Worm (Caenorhabditis elegans) whole organism, late embryonic: ENCODE results near the gene srh-186.

Source experiments
- C08G9.2 ChIP-seq: sonication (generic microtip); optimal IDR thresholded peaks from 2 replicates; lab custom pipeline; 2016; ENCODE audit warnings: mild to moderate bottlenecking, missing genetic modification characterization, moderate library complexity, missing compliant biosample characterization
- C38D4.7 ChIP-seq: fragments of 200-800 bp; sonication (Bioruptor generic); optimal IDR thresholded peaks from 2 replicates; lab custom pipeline; 2018; ENCODE audit warnings: mild to moderate bottlenecking, missing genetic modification characterization, moderate library complexity, missing compliant biosample characterization
- K02D7.2 ChIP-seq: sonication (generic microtip); optimal IDR thresholded peaks from 2 replicates; lab custom pipeline; 2017; ENCODE audit warnings: mild to moderate bottlenecking, missing genetic modification characterization, missing compliant biosample characterization
- T23F11.4 ChIP-seq: fragments of 200-800 bp; sonication (Bioruptor generic); optimal IDR thresholded peaks from 2 replicates; lab custom pipeline; 2018; ENCODE audit warnings: mild to moderate bottlenecking, missing genetic modification characterization, missing compliant biosample characterization
- ama-1 ChIP-seq: fragments of 150-350 bp; optimal IDR thresholded peaks from 2 replicates; lab custom pipeline; 2014
- ceh-18 ChIP-seq: sonication (generic microtip); optimal IDR thresholded peaks from 2 replicates; lab custom pipeline; 2016; ENCODE audit warnings: missing genetic modification characterization, missing compliant biosample characterization
- ceh-22 ChIP-seq: sonication (generic microtip); optimal IDR thresholded peaks from 2 replicates; lab custom pipeline; 2017; ENCODE audit warnings: missing biosample characterization, missing genetic modification characterization
- ceh-24 ChIP-seq: sonication (generic microtip); optimal IDR thresholded peaks from 2 replicates; lab custom pipeline; 2016; ENCODE audit warnings: mild to moderate bottlenecking, missing genetic modification characterization, missing compliant biosample characterization
- ceh-30 ChIP-seq: fragments of 150-350 bp; optimal IDR thresholded peaks from 2 replicates; lab custom pipeline; 2014; ENCODE audit warnings: missing biosample characterization, missing genetic modification characterization
- ceh-45 ChIP-seq: fragments of 200-800 bp; sonication (Bioruptor generic); IDR thresholded peaks from 2 replicates; pipeline ENCODE4 v1.3.6; 2022; ENCODE audit warnings: missing genetic modification reagents, missing genetic modification characterization, missing compliant biosample characterization
- ceh-48 ChIP-seq: sonication (generic microtip); optimal IDR thresholded peaks from 2 replicates; lab custom pipeline; 2016; ENCODE audit warnings: missing genetic modification characterization, inconsistent platforms, missing compliant biosample characterization
- ceh-6 ChIP-seq: fragments of 200-800 bp; sonication (Bioruptor generic); optimal IDR thresholded peaks from 2 replicates; lab custom pipeline; 2018; ENCODE audit warnings: mild to moderate bottlenecking, missing genetic modification characterization, missing compliant biosample characterization
- che-1 ChIP-seq: sonication (generic microtip); optimal IDR thresholded peaks from 2 replicates; lab custom pipeline; 2016; ENCODE audit warnings: mild to moderate bottlenecking, missing genetic modification characterization, missing compliant biosample characterization
- elt-2 ChIP-seq: sonication (generic microtip); optimal IDR thresholded peaks from 2 replicates; lab custom pipeline; 2016; ENCODE audit warnings: missing genetic modification reagents, missing genetic modification characterization, missing compliant biosample characterization
- elt-4 ChIP-seq: sonication (generic microtip); optimal IDR thresholded peaks from 2 replicates; lab custom pipeline; 2016; ENCODE audit warnings: missing genetic modification characterization, missing compliant biosample characterization
- ets-4 ChIP-seq: sonication (generic microtip); optimal IDR thresholded peaks from 2 replicates; lab custom pipeline; 2016; ENCODE audit warnings: missing genetic modification characterization, missing compliant biosample characterization
- fax-1 ChIP-seq: sonication (generic microtip); optimal IDR thresholded peaks from 2 replicates; lab custom pipeline; 2016; ENCODE audit warnings: missing genotype, missing genetic modification characterization, missing compliant biosample characterization
- gmeb-2 ChIP-seq: sonication (generic microtip); optimal IDR thresholded peaks from 2 replicates; lab custom pipeline; 2016; ENCODE audit warnings: missing genetic modification characterization, inconsistent platforms, missing compliant biosample characterization
- hlh-13 ChIP-seq: fragments of 200-800 bp; sonication (Bioruptor generic); optimal IDR thresholded peaks from 2 replicates; lab custom pipeline; 2018; ENCODE audit warnings: mild to moderate bottlenecking, missing genetic modification characterization, missing compliant biosample characterization
- hlh-30 ChIP-seq: sonication (generic microtip); optimal IDR thresholded peaks from 2 replicates; lab custom pipeline; 2017; ENCODE audit warnings: antibody characterized with exemption, missing genetic modification characterization, missing compliant biosample characterization; ENCODE audit not compliant: insufficient read depth
- hlh-6 ChIP-seq: sonication (generic microtip); optimal IDR thresholded peaks from 2 replicates; lab custom pipeline; 2016; ENCODE audit warnings: missing genotype, missing genetic modification characterization, missing compliant biosample characterization
- hlh-8 ChIP-seq: sonication (generic microtip); optimal IDR thresholded peaks from 2 replicates; lab custom pipeline; 2016; ENCODE audit warnings: missing genotype, missing genetic modification characterization, missing compliant biosample characterization
- lim-6 ChIP-seq: sonication (generic microtip); optimal IDR thresholded peaks from 2 replicates; lab custom pipeline; 2016; ENCODE audit warnings: missing genetic modification characterization, missing compliant biosample characterization
- nhr-11 ChIP-seq: fragments of 150-350 bp; optimal IDR thresholded peaks from 2 replicates; lab custom pipeline; 2014; ENCODE audit warnings: missing biosample characterization, missing genetic modification characterization
- npax-4 ChIP-seq: sonication (generic microtip); optimal IDR thresholded peaks from 2 replicates; lab custom pipeline; 2016; ENCODE audit warnings: missing genetic modification characterization, missing compliant biosample characterization
- pag-3 ChIP-seq: sonication (generic microtip); optimal IDR thresholded peaks from 2 replicates; lab custom pipeline; 2016; ENCODE audit warnings: missing compliant biosample characterization, missing genetic modification characterization, borderline replicate concordance
- pha-4 ChIP-seq: fragments of 150-350 bp; optimal IDR thresholded peaks from 2 replicates; lab custom pipeline; 2018; ENCODE audit warnings: missing biosample characterization, missing genetic modification reagents, missing genetic modification characterization
- pqm-1 ChIP-seq: sonication (generic microtip); optimal IDR thresholded peaks from 2 replicates; lab custom pipeline; 2016; ENCODE audit warnings: missing genetic modification characterization, missing compliant biosample characterization
- rnt-1 ChIP-seq: sonication (generic microtip); optimal IDR thresholded peaks from 2 replicates; lab custom pipeline; 2016; ENCODE audit warnings: missing genetic modification characterization, missing compliant biosample characterization
- sox-2 ChIP-seq: fragments of 200-800 bp; sonication (Bioruptor generic); IDR thresholded peaks from 2 replicates; pipeline ENCODE4 v1.3.6; 2022; ENCODE audit warnings: missing genetic modification reagents, missing genetic modification characterization, missing compliant biosample characterization
- sox-4 ChIP-seq: sonication (generic microtip); optimal IDR thresholded peaks from 2 replicates; lab custom pipeline; 2017; ENCODE audit warnings: mild to moderate bottlenecking, missing genetic modification characterization, inconsistent platforms, missing compliant biosample characterization
- syd-9 ChIP-seq: sonication (generic microtip); optimal IDR thresholded peaks from 2 replicates; lab custom pipeline; 2016; ENCODE audit warnings: mild to moderate bottlenecking, missing genetic modification characterization, moderate library complexity, missing compliant biosample characterization
- tbx-2 ChIP-seq: sonication (generic microtip); optimal IDR thresholded peaks from 2 replicates; lab custom pipeline; 2016; ENCODE audit warnings: missing genetic modification characterization, missing compliant biosample characterization
- unc-42 ChIP-seq: sonication (generic microtip); optimal IDR thresholded peaks from 2 replicates; lab custom pipeline; 2016; ENCODE audit warnings: missing genotype, missing genetic modification characterization, missing compliant biosample characterization
- unc-55 ChIP-seq: sonication (generic microtip); optimal IDR thresholded peaks from 2 replicates; lab custom pipeline; 2017; ENCODE audit warnings: missing biosample characterization, missing genetic modification reagents, missing genetic modification characterization
- unc-86 ChIP-seq: sonication (generic microtip); optimal IDR thresholded peaks from 2 replicates; lab custom pipeline; 2016; ENCODE audit warnings: missing genetic modification characterization, missing compliant biosample characterization
- zip-5 ChIP-seq: sonication (generic microtip); optimal IDR thresholded peaks from 2 replicates; lab custom pipeline; 2016; ENCODE audit warnings: missing genetic modification characterization, missing compliant biosample characterization
- ztf-16 ChIP-seq: sonication (generic microtip); optimal IDR thresholded peaks from 2 replicates; lab custom pipeline; 2017; ENCODE audit warnings: missing genetic modification characterization, missing compliant biosample characterization

Gene srh-186

DNA sequence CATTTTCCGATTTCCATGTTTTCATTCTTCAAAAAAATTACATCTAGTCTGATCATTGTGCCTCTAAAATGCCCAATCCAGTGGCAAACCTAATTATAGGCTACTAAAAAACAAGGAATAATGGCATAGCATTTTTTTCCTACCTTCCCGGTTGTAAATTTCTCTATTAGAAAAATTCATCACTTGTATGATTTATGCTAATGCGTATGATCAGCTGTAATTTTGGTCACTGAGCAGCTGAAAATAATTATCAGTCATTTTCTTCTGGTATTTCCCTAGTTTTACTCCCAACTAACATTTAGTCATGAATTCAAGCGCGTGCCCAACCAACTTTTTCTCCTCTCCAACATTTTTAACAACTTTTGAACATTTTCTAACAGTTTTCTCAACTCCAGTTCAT is at the start of gene srh-186:
TSS of gene srh-186 (plus strand) at position 301 of the 400 bp plus-strand sequence.
- TF ChIP-seq C38D4.7 (GFP tag; lab: Kevin White, UChicago) (no peak), sox-2 (GFP tag; lab: Robert Waterston, UW) (no peak), C08G9.2 (no peak), zip-5 (tag; lab: Kevin White, UChicago) (no peak), tbx-2 (tag; lab: Kevin White, UChicago) (no peak)
- TF ChIP-seq, all 69 proteins: peak for 0

ce11 chrV:15911848-15912247 is 43.7 kb upstream of the srh-186 start, which contains the start of gene F35E8.6:
Gene F35E8.6 (plus strand): TSS chrV:15912148.
- TF ChIP-seq ceh-48 (tag; lab: Kevin White, UChicago) (no peak), ztf-16 (no peak), che-1 (tag; lab: Kevin White, UChicago) (no peak), npax-4 (tag; lab: Kevin White, UChicago) (no peak), sox-4 (tag; lab: Kevin White, UChicago) (no peak), elt-2 (no peak), rnt-1 (tag; lab: Kevin White, UChicago) (no peak), ceh-6 (no peak), ceh-30 (tag; lab: Kevin White, UChicago) (no peak), hlh-13 (GFP tag; lab: Kevin White, UChicago) (no peak), pqm-1 (tag; lab: Kevin White, UChicago) (no peak), ceh-18 (tag; lab: Kevin White, UChicago) (no peak), elt-4 (tag; lab: Kevin White, UChicago) (no peak), unc-86 (tag; lab: Kevin White, UChicago) (no peak), C08G9.2 (no peak), syd-9 (tag; lab: Kevin White, UChicago) (no peak), ceh-22 (tag; lab: Kevin White, UChicago) (no peak), ets-4 (tag; lab: Kevin White, UChicago) (no peak), hlh-30 (tag; lab: Kevin White, UChicago) (no peak), hlh-8 (tag; lab: Kevin White, UChicago) (no peak)

DNA sequence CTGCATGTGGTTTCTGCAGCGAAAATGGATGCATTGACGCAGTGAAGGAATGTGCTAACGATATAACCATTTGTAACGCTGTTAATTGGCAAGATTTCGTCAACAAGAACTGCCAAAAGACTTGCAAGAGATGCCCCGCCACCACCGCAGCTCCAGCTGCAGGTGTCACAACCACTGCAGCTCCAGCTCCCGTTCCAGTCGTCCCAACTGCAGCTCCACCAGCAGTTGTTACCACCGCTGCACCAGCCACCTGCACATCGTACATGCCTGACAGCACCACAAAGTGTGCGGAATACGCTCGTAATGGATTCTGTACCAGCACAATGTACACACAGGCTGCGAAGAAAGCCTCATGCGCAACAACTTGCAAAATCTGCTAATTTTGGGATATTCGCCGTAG is 42.9 kb upstream of the srh-186 start:
- TF ChIP-seq nhr-11 (tag; lab: Kevin White, UChicago): no peak

ce11 chrV:15913714-15914113 is 41.9 kb upstream of the srh-186 start, which contains the start of gene F35E8.7:
Gene F35E8.7 (plus strand): TSS chrV:15914014.
- TF ChIP-seq unc-42 (tag; lab: Kevin White, UChicago): no peak
- no peak for TF ChIP-seq gmeb-2 (tag; lab: Kevin White, UChicago)
- no peak for TF ChIP-seq pqm-1 (tag; lab: Kevin White, UChicago)
- TF ChIP-seq fax-1 (tag; lab: Kevin White, UChicago): no peak
- no peak for TF ChIP-seq ztf-16
- TF ChIP-seq zip-5 (tag; lab: Kevin White, UChicago): no peak
- no peak for TF ChIP-seq ceh-30 (tag; lab: Kevin White, UChicago)
- TF ChIP-seq hlh-30 (tag; lab: Kevin White, UChicago): no peak
- TF ChIP-seq K02D7.2: no peak
- no peak for TF ChIP-seq pha-4 (tag; lab: Kevin White, UChicago)

DNA sequence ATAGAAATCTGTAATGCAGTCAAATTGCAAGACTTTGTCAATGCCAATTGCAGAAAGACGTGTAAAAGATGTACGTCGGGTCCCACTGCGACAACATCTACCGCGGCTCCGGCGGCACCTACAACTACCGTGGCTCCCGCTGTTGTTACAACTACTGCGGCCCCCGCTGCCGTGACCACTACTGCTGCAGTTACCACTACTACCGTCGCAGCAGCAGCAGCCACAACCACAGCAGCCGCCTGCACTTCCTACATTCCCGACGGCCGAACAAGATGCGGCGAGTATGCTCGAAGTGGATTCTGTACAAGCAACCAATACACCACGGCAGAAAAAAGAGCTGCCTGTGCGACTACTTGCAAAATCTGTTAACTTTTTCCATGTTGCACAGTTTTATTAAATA is 40.8 kb upstream of the srh-186 start:
- TF ChIP-seq rnt-1 (tag; lab: Kevin White, UChicago) (no peak), K02D7.2 (no peak), pha-4 (tag; lab: Kevin White, UChicago) (no peak), ama-1 (lab: Kevin White, UChicago) (no peak), fax-1 (tag; lab: Kevin White, UChicago) (no peak), unc-55 (GFP tag; lab: Kevin White, UChicago) (no peak)

DNA sequence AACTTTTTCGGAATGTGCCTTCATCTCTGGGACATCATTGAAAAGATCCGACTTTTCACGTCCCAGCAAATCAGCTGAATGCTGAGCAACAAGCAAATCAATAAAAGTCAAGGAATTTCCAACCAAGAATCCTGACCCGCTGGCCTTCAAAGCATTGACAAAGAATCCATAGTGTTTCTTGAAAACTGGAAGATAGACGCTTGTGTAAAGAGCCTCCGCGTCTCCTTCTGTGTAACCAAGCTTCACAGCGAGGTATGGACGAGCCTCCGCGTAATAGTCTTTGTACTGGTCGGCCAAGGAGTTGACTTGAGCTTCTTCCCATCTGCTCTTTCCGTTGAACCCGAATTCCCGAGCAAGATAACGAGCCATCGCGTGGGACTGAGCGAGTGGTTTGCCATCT is 40.3 kb upstream of the srh-186 start:
- TF ChIP-seq pag-3 (tag; lab: Kevin White, UChicago): no peak
- no peak for TF ChIP-seq ztf-16
- no peak for TF ChIP-seq elt-4 (tag; lab: Kevin White, UChicago)
- TF ChIP-seq lim-6 (tag; lab: Kevin White, UChicago): no peak
- no peak for TF ChIP-seq ama-1 (lab: Kevin White, UChicago)
- TF ChIP-seq ceh-30 (tag; lab: Kevin White, UChicago): no peak
- TF ChIP-seq hlh-30 (tag; lab: Kevin White, UChicago): no peak
- no peak for TF ChIP-seq ceh-24 (tag; lab: Kevin White, UChicago)
- no peak for TF ChIP-seq hlh-6 (tag; lab: Kevin White, UChicago)
- no peak for TF ChIP-seq T23F11.4 (GFP tag; lab: Kevin White, UChicago)
- TF ChIP-seq ceh-45: no peak
